Worm (Caenorhabditis elegans): Measurements from ENCODE around the gene ZK250.13.

ZK250.13 gene

ce11 chrII:1905104-1905503 is 34.4 kb downstream of the ZK250.13 start, which contains the start of gene math-22:
Gene math-22, plus strand, starts transcription at chrII:1905404.
- no peak for TF ChIP-seq Y22D7AL.16 (tag; optimal IDR thresholded peaks at IDR 0.05)
- no peak for TF ChIP-seq pat-9 (tag; optimal IDR thresholded peaks at IDR 0.05)
- TF ChIP-seq odd-2 (tag; optimal IDR thresholded peaks at IDR 0.05), result no peak
- TF ChIP-seq lim-6 (tag; optimal IDR thresholded peaks at IDR 0.05), result no peak
- TF ChIP-seq tbx-2 (tag; optimal IDR thresholded peaks at IDR 0.05), result no peak
- no peak for TF ChIP-seq ceh-45 (GFP tag; IDR thresholded peaks at IDR 0.05)
- no peak for TF ChIP-seq fkh-6 (tag; optimal IDR thresholded peaks at IDR 0.05)
- TF ChIP-seq ama-1 (optimal IDR thresholded peaks at IDR 0.05), result no peak
- TF ChIP-seq ceh-14 (tag; optimal IDR thresholded peaks at IDR 0.05), result no peak
- no peak for TF ChIP-seq unc-86 (tag; optimal IDR thresholded peaks at IDR 0.05)
- TF ChIP-seq ceh-31 (tag; optimal IDR thresholded peaks at IDR 0.05), result no peak
- TF ChIP-seq nhr-11 (tag; optimal IDR thresholded peaks at IDR 0.05), result no peak
- TF ChIP-seq sox-2 (GFP tag; IDR thresholded peaks at IDR 0.05), result no peak
- no peak for TF ChIP-seq unc-42 (tag; optimal IDR thresholded peaks at IDR 0.05)
- no peak for TF ChIP-seq ets-4 (tag; optimal IDR thresholded peaks at IDR 0.05)
- TF ChIP-seq ceh-2 (tag; optimal IDR thresholded peaks at IDR 0.05), result no peak
- no peak for TF ChIP-seq ahr-1 (tag; optimal IDR thresholded peaks at IDR 0.05)
- no peak for TF ChIP-seq hlh-13 (GFP tag; optimal IDR thresholded peaks at IDR 0.05)

ce11 chrII:1901981-1902380 is 37.6 kb downstream of the ZK250.13 start, which contains the start of gene math-23:
Gene math-23, plus strand, starts transcription at chrII:1902281.
- TF ChIP-seq unc-55 (GFP tag; optimal IDR thresholded peaks at IDR 0.05) (no peak), lin-11 (tag; optimal IDR thresholded peaks at IDR 0.05) (no peak), nhr-11 (tag; optimal IDR thresholded peaks at IDR 0.05) (no peak), syd-9 (tag; optimal IDR thresholded peaks at IDR 0.05) (no peak), hlh-15 (tag; optimal IDR thresholded peaks at IDR 0.05) (no peak), ceh-19 (GFP tag; optimal IDR thresholded peaks at IDR 0.05) (no peak)

ce11 chrII:1899934-1900333 is 39.6 kb downstream of the ZK250.13 start, which contains the start of gene math-24:
Gene math-24, plus strand, starts transcription at chrII:1900234.
- TF ChIP-seq odd-2 (tag; optimal IDR thresholded peaks at IDR 0.05) (no peak), ceh-14 (tag; optimal IDR thresholded peaks at IDR 0.05) (no peak), fkh-10 (GFP tag; optimal IDR thresholded peaks at IDR 0.05) (no peak), unc-3 (GFP tag; conservative IDR thresholded peaks at IDR 0.05) (no peak), unc-3 (tag; optimal IDR thresholded peaks at IDR 0.05) (no peak), K09A11.1 (tag; optimal IDR thresholded peaks at IDR 0.05; ENCODE audit: insufficient read depth) (no peak), lim-6 (tag; optimal IDR thresholded peaks at IDR 0.05) (no peak), ceh-45 (GFP tag; IDR thresholded peaks at IDR 0.05) (no peak), ceh-31 (tag; optimal IDR thresholded peaks at IDR 0.05) (no peak), K02D7.2 (tag; optimal IDR thresholded peaks at IDR 0.05) (no peak), unc-86 (tag; optimal IDR thresholded peaks at IDR 0.05) (no peak)

ce11 chrII:1897936-1898335 is 41.6 kb downstream of the ZK250.13 start, which contains the start of gene C46F9.6:
Gene C46F9.6, plus strand, starts transcription at chrII:1898236.
- TF ChIP-seq ceh-45 (GFP tag; IDR thresholded peaks at IDR 0.05) (no peak), tbx-2 (tag; optimal IDR thresholded peaks at IDR 0.05) (no peak), ceh-22 (tag; optimal IDR thresholded peaks at IDR 0.05) (no peak), hlh-30 (tag; optimal IDR thresholded peaks at IDR 0.05; ENCODE audit: insufficient read depth) (no peak), nhr-232 (tag; optimal IDR thresholded peaks at IDR 0.05) (no peak), ceh-14 (tag; optimal IDR thresholded peaks at IDR 0.05) (no peak), ceh-34 (tag; optimal IDR thresholded peaks at IDR 0.05) (no peak), hlh-15 (tag; optimal IDR thresholded peaks at IDR 0.05) (no peak), elt-4 (tag; optimal IDR thresholded peaks at IDR 0.05) (no peak), pros-1 (tag; optimal IDR thresholded peaks at IDR 0.05) (no peak), madf-2 (tag; optimal IDR thresholded peaks at IDR 0.05) (no peak)

- no peak for TF ChIP-seq ama-1 (optimal IDR thresholded peaks at IDR 0.05)
- TF ChIP-seq gmeb-2 (tag; optimal IDR thresholded peaks at IDR 0.05), result no peak
- TF ChIP-seq hlh-13 (GFP tag; optimal IDR thresholded peaks at IDR 0.05), result no peak
- TF ChIP-seq syd-9 (tag; optimal IDR thresholded peaks at IDR 0.05), result no peak
Observed at ce11 chrII:1895762-1896161, 43.8 kb downstream of the ZK250.13 start, which contains the start of gene math-25. Gene math-25, plus strand, starts transcription at chrII:1896062.

Measured in whole organism, late embryonic.